Worm (Caenorhabditis elegans) whole organism, L1 larva: ENCODE results near the gene gldc-1.

Experiments
- fos-1 ChIP-seq: fragments of 150-350 bp; optimal IDR thresholded peaks from 2 replicates; lab custom pipeline; 2014; ENCODE audit warnings: missing biosample characterization, missing genetic modification characterization
- hpl-2 ChIP-seq: fragments of 150-350 bp; optimal IDR thresholded peaks from 2 replicates; lab custom pipeline; 2014; ENCODE audit warnings: missing biosample characterization, missing genetic modification reagents, missing genetic modification characterization
- lin-13 ChIP-seq: fragments of 150-350 bp; optimal IDR thresholded peaks from 2 replicates; lab custom pipeline; 2014; ENCODE audit warnings: missing biosample characterization, missing genetic modification reagents, missing genetic modification characterization
- nhr-237 ChIP-seq: fragments of 150-350 bp; optimal IDR thresholded peaks from 2 replicates; lab custom pipeline; 2014; ENCODE audit warnings: missing biosample characterization, missing genetic modification characterization
- unc-62 ChIP-seq: fragments of 150-350 bp; optimal IDR thresholded peaks from 2 replicates; lab custom pipeline; 2014; ENCODE audit warnings: missing biosample characterization, missing genetic modification reagents, missing genetic modification characterization

DNA sequence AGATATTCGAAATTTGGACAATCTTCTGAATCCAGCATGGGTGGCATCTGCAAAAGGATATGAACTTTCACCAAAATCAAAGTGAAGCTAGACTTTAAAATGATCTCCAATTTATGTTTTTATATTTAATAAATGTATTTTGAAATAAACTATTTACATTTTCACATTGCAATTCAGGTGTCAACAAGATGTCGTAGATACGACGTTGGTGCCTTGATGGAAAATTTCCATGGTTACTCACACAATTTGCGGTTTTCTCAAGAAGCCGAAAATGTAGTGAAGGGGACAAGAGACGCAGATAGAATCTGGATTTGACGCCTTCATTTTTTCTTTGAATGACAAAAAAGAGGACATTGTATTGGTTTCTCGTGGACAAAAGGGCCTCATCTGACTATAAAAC is 49.3 kb downstream of the gldc-1 start, which contains the start of gene rgs-3:
- TF ChIP-seq hpl-2 (GFP tag; lab: Kevin White, UChicago) (no peak), fos-1 (tag; lab: Kevin White, UChicago) (no peak), unc-62 (no peak), lin-13 (no peak), nhr-237 (tag; lab: Kevin White, UChicago) (no peak)
